Worm (Caenorhabditis elegans) whole organism, L2 larva: ENCODE results near the gene aman-1.

Source experiments
- C34F6.9 ChIP-seq: fragments of 150-350 bp; optimal IDR thresholded peaks from 2 replicates; lab custom pipeline; 2014; ENCODE audit warnings: missing biosample characterization, missing genetic modification characterization
- F13H6.1 ChIP-seq: sonication (generic microtip); optimal IDR thresholded peaks from 2 replicates; lab custom pipeline; 2016; ENCODE audit warnings: missing genetic modification characterization, missing compliant biosample characterization
- ZK546.5 ChIP-seq: sonication (generic microtip); optimal IDR thresholded peaks from 2 replicates; lab custom pipeline; 2017; ENCODE audit warnings: missing biosample characterization, missing genetic modification characterization
- alr-1 ChIP-seq: fragments of 150-350 bp; optimal IDR thresholded peaks from 2 replicates; lab custom pipeline; 2014; ENCODE audit warnings: missing biosample characterization, missing genetic modification characterization
- aly-2 ChIP-seq: fragments of 150-350 bp; optimal IDR thresholded peaks from 2 replicates; lab custom pipeline; 2014; ENCODE audit warnings: missing biosample characterization, missing genetic modification characterization
- ama-1 ChIP-seq: fragments of 150-350 bp; optimal IDR thresholded peaks from 2 replicates; lab custom pipeline; 2018; ENCODE audit warnings: inconsistent platforms
- blmp-1 ChIP-seq: sonication (generic microtip); optimal IDR thresholded peaks from 2 replicates; lab custom pipeline; 2017; ENCODE audit warnings: missing genetic modification characterization, mild to moderate bottlenecking, missing compliant biosample characterization, antibody characterized with exemption, moderate library complexity; ENCODE audit not compliant: insufficient read depth
- ceh-16 ChIP-seq: fragments of 150-350 bp; optimal IDR thresholded peaks from 2 replicates; lab custom pipeline; 2014; ENCODE audit warnings: missing biosample characterization, missing genetic modification characterization
- ceh-82 ChIP-seq: fragments of 150-350 bp; optimal IDR thresholded peaks from 2 replicates; lab custom pipeline; 2014; ENCODE audit warnings: missing biosample characterization, missing genetic modification characterization
- dmd-4 ChIP-seq: sonication (generic microtip); optimal IDR thresholded peaks from 2 replicates; lab custom pipeline; 2017; ENCODE audit warnings: missing biosample characterization, missing genetic modification characterization
- egl-27 ChIP-seq: sonication (generic microtip); optimal IDR thresholded peaks from 3 replicates; lab custom pipeline; 2017; ENCODE audit warnings: missing biosample characterization, missing genetic modification reagents, missing genetic modification characterization
- elt-1 ChIP-seq: fragments of 150-350 bp; optimal IDR thresholded peaks from 2 replicates; lab custom pipeline; 2014; ENCODE audit warnings: missing biosample characterization, missing genetic modification characterization
- elt-3 ChIP-seq: sonication (generic microtip); optimal IDR thresholded peaks from 2 replicates; lab custom pipeline; 2017; ENCODE audit warnings: missing biosample characterization, missing genetic modification characterization
- fos-1 ChIP-seq: fragments of 150-350 bp; optimal IDR thresholded peaks from 2 replicates; lab custom pipeline; 2014; ENCODE audit warnings: missing biosample characterization, missing genetic modification characterization
- gmeb-1 ChIP-seq: fragments of 150-350 bp; optimal IDR thresholded peaks from 2 replicates; lab custom pipeline; 2014; ENCODE audit warnings: missing biosample characterization, missing genetic modification characterization
- lin-11 ChIP-seq: fragments of 150-350 bp; sonication (generic microtip); optimal IDR thresholded peaks from 2 replicates; lab custom pipeline; 2014; ENCODE audit warnings: missing biosample characterization, missing genetic modification characterization, inconsistent platforms, mixed read lengths
- lin-13 ChIP-seq: fragments of 150-350 bp; optimal IDR thresholded peaks from 2 replicates; lab custom pipeline; 2014; ENCODE audit warnings: missing biosample characterization, missing genetic modification reagents, missing genetic modification characterization
- lin-39 ChIP-seq: fragments of 150-350 bp; optimal IDR thresholded peaks from 2 replicates; lab custom pipeline; 2014; ENCODE audit warnings: missing biosample characterization, missing genetic modification reagents, missing genetic modification characterization
- lsy-2 ChIP-seq, 2 experiments: fragments of 150-350 bp in 1 of 2; sonication (generic microtip) in 1 of 2; optimal IDR thresholded peaks; 2 replicates each; lab custom pipeline; 2014 to 2017; ENCODE audit warnings: missing biosample characterization in 2 of 2, missing genetic modification characterization in 2 of 2
- nhr-10 ChIP-seq: sonication (generic microtip); optimal IDR thresholded peaks from 2 replicates; lab custom pipeline; 2017; ENCODE audit warnings: missing biosample characterization, missing genetic modification characterization
- nhr-11 ChIP-seq: fragments of 150-350 bp; optimal IDR thresholded peaks from 2 replicates; lab custom pipeline; 2014; ENCODE audit warnings: missing biosample characterization, missing genetic modification characterization
- nhr-12 ChIP-seq: fragments of 150-350 bp; optimal IDR thresholded peaks from 2 replicates; lab custom pipeline; 2014; ENCODE audit warnings: missing biosample characterization, missing genetic modification characterization
- nhr-129 ChIP-seq: fragments of 150-350 bp; optimal IDR thresholded peaks from 2 replicates; lab custom pipeline; 2014; ENCODE audit warnings: missing biosample characterization, missing genetic modification characterization
- nhr-21 ChIP-seq: fragments of 150-350 bp; optimal IDR thresholded peaks from 2 replicates; lab custom pipeline; 2014; ENCODE audit warnings: missing biosample characterization, missing genetic modification characterization
- nhr-23 ChIP-seq: fragments of 150-350 bp; optimal IDR thresholded peaks from 2 replicates; lab custom pipeline; 2014; ENCODE audit warnings: missing biosample characterization, missing genetic modification reagents, missing genetic modification characterization
- nhr-237 ChIP-seq: fragments of 150-350 bp; optimal IDR thresholded peaks from 2 replicates; lab custom pipeline; 2014; ENCODE audit warnings: missing biosample characterization, missing genetic modification characterization
- nhr-25 ChIP-seq: fragments of 150-350 bp; sonication (generic microtip); optimal IDR thresholded peaks from 3 replicates; lab custom pipeline; 2014; ENCODE audit warnings: missing biosample characterization, missing genetic modification characterization
- nhr-6 ChIP-seq: fragments of 150-350 bp; optimal IDR thresholded peaks from 2 replicates; lab custom pipeline; 2014; ENCODE audit warnings: missing biosample characterization, missing genetic modification characterization
- nhr-77 ChIP-seq: fragments of 150-350 bp; optimal IDR thresholded peaks from 2 replicates; lab custom pipeline; 2014; ENCODE audit warnings: missing biosample characterization, missing genetic modification characterization
- peb-1 ChIP-seq: fragments of 150-350 bp; optimal IDR thresholded peaks from 2 replicates; lab custom pipeline; 2014; ENCODE audit warnings: missing biosample characterization, missing genetic modification characterization
- sem-4 ChIP-seq: fragments of 150-350 bp; optimal IDR thresholded peaks from 2 replicates; lab custom pipeline; 2014; ENCODE audit warnings: missing biosample characterization, missing genetic modification reagents, missing genetic modification characterization
- skn-1 ChIP-seq: sonication (generic microtip); optimal IDR thresholded peaks from 2 replicates; lab custom pipeline; 2017; ENCODE audit warnings: missing biosample characterization, missing genetic modification characterization
- sma-3 ChIP-seq: sonication (generic microtip); optimal IDR thresholded peaks from 2 replicates; lab custom pipeline; 2016; ENCODE audit warnings: missing genetic modification reagents, missing genetic modification characterization, missing compliant biosample characterization
- sma-9 ChIP-seq, 2 experiments: fragments of 150-350 bp in 1 of 2; sonication (generic microtip) in 1 of 2; optimal IDR thresholded peaks; 2 replicates each; lab custom pipeline; 2014 to 2016; ENCODE audit warnings: missing genetic modification characterization in 2 of 2, mild to moderate bottlenecking in 1 of 2, missing biosample characterization in 1 of 2, missing compliant biosample characterization in 1 of 2, missing genetic modification reagents in 1 of 2, moderate library complexity in 1 of 2
- snpc-4 ChIP-seq: fragments of 150-350 bp; optimal IDR thresholded peaks from 2 replicates; lab custom pipeline; 2014; ENCODE audit warnings: missing biosample characterization, missing genetic modification characterization
- unc-39 ChIP-seq: fragments of 150-350 bp; optimal IDR thresholded peaks from 2 replicates; lab custom pipeline; 2014; ENCODE audit warnings: missing biosample characterization, missing genetic modification characterization
- unc-55 ChIP-seq: fragments of 150-350 bp; sonication (generic microtip); optimal IDR thresholded peaks from 3 replicates; lab custom pipeline; 2014; ENCODE audit warnings: missing biosample characterization, missing genetic modification reagents, missing genetic modification characterization
- unc-62 ChIP-seq: fragments of 150-350 bp; optimal IDR thresholded peaks from 2 replicates; lab custom pipeline; 2014; ENCODE audit warnings: missing biosample characterization, missing genetic modification reagents, missing genetic modification characterization
- zag-1 ChIP-seq: fragments of 150-350 bp; optimal IDR thresholded peaks from 2 replicates; lab custom pipeline; 2014; ENCODE audit warnings: missing biosample characterization, missing genetic modification characterization
- ztf-1 ChIP-seq: fragments of 200-800 bp; sonication (Bioruptor generic); conservative IDR thresholded peaks from 2 replicates; pipeline ENCODE4 v1.3.6; 2022; ENCODE audit warnings: missing genetic modification characterization, missing compliant biosample characterization
- ztf-11 ChIP-seq: sonication (generic microtip); optimal IDR thresholded peaks from 2 replicates; lab custom pipeline; 2017; ENCODE audit warnings: missing biosample characterization, missing genetic modification characterization

aman-1 gene

ce11 chrX:4759718-4760117, 26.8 kb downstream of the aman-1 start:
- TF ChIP-seq nhr-237 (tag; lab: Kevin White, UChicago) (no peak), lin-13 (GFP tag; lab: Kevin White, UChicago) (no peak), fos-1 (no peak), nhr-6 (tag; lab: Kevin White, UChicago) (no peak)

ce11 chrX:4761540-4761939, 28.6 kb downstream of the aman-1 start, which contains the start of gene mls-2:
Gene mls-2, minus strand, starts transcription at chrX:4761640.
- no peak for TF ChIP-seq unc-55 (GFP tag; lab: Kevin White, UChicago)
- no peak for TF ChIP-seq sma-3
- no peak for TF ChIP-seq F13H6.1 (tag; lab: Kevin White, UChicago)
- TF ChIP-seq gmeb-1 (tag; lab: Kevin White, UChicago): no peak
- TF ChIP-seq nhr-25 (tag; lab: Kevin White, UChicago): no peak
- TF ChIP-seq nhr-23 (tag; lab: Kevin White, UChicago): no peak

ce11 chrX:4769885-4770284, 37.0 kb downstream of the aman-1 start, which contains the start of gene npr-1:
Gene npr-1, minus strand, starts transcription at chrX:4769985.
- TF ChIP-seq gmeb-1 (tag; lab: Kevin White, UChicago) (no peak), peb-1 (tag; lab: Kevin White, UChicago) (no peak), elt-3 (tag; lab: Kevin White, UChicago) (no peak), elt-1 (tag; lab: Kevin White, UChicago) (no peak), nhr-23 (tag; lab: Kevin White, UChicago) (no peak), sem-4 (tag; lab: Kevin White, UChicago) (no peak), nhr-77 (tag; lab: Kevin White, UChicago) (no peak), fos-1 (no peak), ztf-1 (GFP tag; lab: Robert Waterston, UW) (no peak), nhr-6 (tag; lab: Kevin White, UChicago) (no peak), blmp-1 (tag; lab: Kevin White, UChicago) (no peak), nhr-12 (tag; lab: Kevin White, UChicago) (no peak), egl-27 (tag; lab: Kevin White, UChicago) (no peak), nhr-11 (tag; lab: Kevin White, UChicago) (no peak), ceh-16 (tag; lab: Kevin White, UChicago) (no peak), C34F6.9 (tag; lab: Kevin White, UChicago) (no peak)
- TF ChIP-seq, all 48 proteins: peak for 0

- TF ChIP-seq lin-11 (tag; lab: Kevin White, UChicago) (no peak), nhr-10 (tag; lab: Kevin White, UChicago) (no peak), nhr-237 (tag; lab: Kevin White, UChicago) (no peak), skn-1 (tag; lab: Kevin White, UChicago) (no peak), unc-62 (GFP tag; lab: Kevin White, UChicago) (no peak), ceh-82 (tag; lab: Kevin White, UChicago) (no peak), unc-55 (GFP tag; lab: Kevin White, UChicago) (no peak), elt-3 (tag; lab: Kevin White, UChicago) (no peak), snpc-4 (no peak), dmd-4 (tag; lab: Kevin White, UChicago) (no peak), zag-1 (tag; lab: Kevin White, UChicago) (no peak), ZK546.5 (no peak), ceh-16 (tag; lab: Kevin White, UChicago) (no peak), sma-3 (no peak), ama-1 (lab: Kevin White, UChicago) (no peak)
- TF ChIP-seq, all 48 proteins: peak for 0
These were observed 49.3 kb downstream of the aman-1 start, which contains the start of gene hum-10 for ce11 chrX:4782197-4782596. Gene hum-10, minus strand, starts transcription at chrX:4782297.

ce11 chrX:4783117-4783775, 50.4 kb downstream of the aman-1 start, which contains the start of gene F43C9.2:
Gene F43C9.2, plus strand, starts transcription at chrX:4783613.
- TF ChIP-seq elt-1 (tag; lab: Kevin White, UChicago) (no peak), alr-1 (tag; lab: Kevin White, UChicago) (no peak), unc-39 (tag; lab: Kevin White, UChicago) (no peak), aly-2 (tag; lab: Kevin White, UChicago) (no peak), ztf-11 (tag; lab: Kevin White, UChicago) (no peak), snpc-4 (no peak), sma-3 (no peak), gmeb-1 (tag; lab: Kevin White, UChicago) (no peak), nhr-21 (tag; lab: Kevin White, UChicago) (no peak), ztf-1 (GFP tag; lab: Robert Waterston, UW) (no peak), zag-1 (tag; lab: Kevin White, UChicago) (no peak), nhr-129 (tag; lab: Kevin White, UChicago) (peak; percentile 53), nhr-237 (tag; lab: Kevin White, UChicago) (no peak), dmd-4 (tag; lab: Kevin White, UChicago) (no peak), nhr-77 (tag; lab: Kevin White, UChicago) (no peak), elt-3 (tag; lab: Kevin White, UChicago) (no peak), lin-39 (no peak), lsy-2 (tag; optimal IDR thresholded peaks at IDR 0.05; lab: Kevin White, UChicago) (no peak), C34F6.9 (tag; lab: Kevin White, UChicago) (peak; percentile 26), lin-13 (GFP tag; lab: Kevin White, UChicago) (no peak), sma-9 (GFP tag; optimal IDR thresholded peaks at IDR 0.05; lab: Kevin White, UChicago) (no peak), sma-9 (tag; optimal IDR thresholded peaks at IDR 0.05; lab: Kevin White, UChicago) (no peak), unc-55 (GFP tag; lab: Kevin White, UChicago) (peak; percentile 52)
